Worm (Caenorhabditis elegans) whole organism, mixed stage, embryonic: ENCODE results near the gene mpk-1.

Experiments
- M03D4.4 ChIP-seq: sonication (generic microtip); optimal IDR thresholded peaks from 2 replicates; lab custom pipeline; 2017; ENCODE audit warnings: mild to moderate bottlenecking, missing genetic modification characterization, missing compliant biosample characterization
- bed-3 ChIP-seq: fragments of 200-800 bp; sonication (Bioruptor generic); optimal IDR thresholded peaks from 3 replicates; lab custom pipeline; 2018; ENCODE audit warnings: mild to moderate bottlenecking, missing genetic modification characterization, moderate library complexity, missing compliant biosample characterization
- blmp-1 ChIP-seq: fragments of 150-350 bp; optimal IDR thresholded peaks from 2 replicates; lab custom pipeline; 2014; ENCODE audit warnings: missing biosample characterization, missing genetic modification characterization
- ceh-39 ChIP-seq: fragments of 150-350 bp; optimal IDR thresholded peaks from 2 replicates; lab custom pipeline; 2014; ENCODE audit warnings: missing biosample characterization, missing genetic modification characterization
- ceh-43 ChIP-seq: fragments of 200-800 bp; sonication (Bioruptor generic); optimal IDR thresholded peaks from 2 replicates; lab custom pipeline; 2018; ENCODE audit warnings: mild to moderate bottlenecking, missing genetic modification characterization, moderate library complexity, missing compliant biosample characterization
- ceh-83 ChIP-seq: fragments of 200-800 bp; sonication (Bioruptor generic); optimal IDR thresholded peaks from 2 replicates; lab custom pipeline; 2018; ENCODE audit warnings: mild to moderate bottlenecking, missing genetic modification characterization, missing compliant biosample characterization
- ces-1 ChIP-seq: fragments of 150-350 bp; optimal IDR thresholded peaks from 2 replicates; lab custom pipeline; 2014; ENCODE audit warnings: missing biosample characterization, missing genetic modification reagents, missing genetic modification characterization
- cnd-1 ChIP-seq: fragments of 200-800 bp; sonication (Bioruptor generic); optimal IDR thresholded peaks from 2 replicates; lab custom pipeline; 2018; ENCODE audit warnings: mild to moderate bottlenecking, missing genetic modification characterization, missing compliant biosample characterization
- drap-1 ChIP-seq: fragments of 200-800 bp; sonication (Bioruptor generic); optimal IDR thresholded peaks from 3 replicates; lab custom pipeline; 2018; ENCODE audit warnings: mild to moderate bottlenecking, missing genetic modification characterization, missing compliant biosample characterization
- elt-1 ChIP-seq: sonication (generic microtip); optimal IDR thresholded peaks from 2 replicates; lab custom pipeline; 2017; ENCODE audit warnings: missing genetic modification characterization, mild to moderate bottlenecking, missing compliant biosample characterization, antibody characterized with exemption, moderate library complexity, borderline replicate concordance; ENCODE audit not compliant: insufficient read depth
- flh-1 ChIP-seq: fragments of 200-800 bp; sonication (Bioruptor generic); optimal IDR thresholded peaks from 2 replicates; lab custom pipeline; 2018; ENCODE audit warnings: mild to moderate bottlenecking, missing genetic modification characterization, moderate library complexity, missing compliant biosample characterization
- ham-2 ChIP-seq: fragments of 200-800 bp; sonication (Bioruptor generic); optimal IDR thresholded peaks from 2 replicates; lab custom pipeline; 2018; ENCODE audit warnings: mild to moderate bottlenecking, missing genetic modification characterization, missing compliant biosample characterization
- hlh-1 ChIP-seq: fragments of 150-350 bp; optimal IDR thresholded peaks from 2 replicates; lab custom pipeline; 2014; ENCODE audit warnings: missing biosample characterization, missing genetic modification reagents, missing genetic modification characterization
- lin-13 ChIP-seq: fragments of 150-350 bp; optimal IDR thresholded peaks from 2 replicates; lab custom pipeline; 2014; ENCODE audit warnings: missing biosample characterization, missing genetic modification characterization
- lin-32 ChIP-seq: fragments of 200-800 bp; sonication (Bioruptor generic); optimal IDR thresholded peaks from 2 replicates; lab custom pipeline; 2018; ENCODE audit warnings: mild to moderate bottlenecking, missing genetic modification characterization, missing compliant biosample characterization
- lsy-2 ChIP-seq: fragments of 150-350 bp; optimal IDR thresholded peaks from 2 replicates; lab custom pipeline; 2014; ENCODE audit warnings: missing biosample characterization, missing genetic modification characterization
- mab-5 ChIP-seq: fragments of 150-350 bp; optimal IDR thresholded peaks from 2 replicates; lab custom pipeline; 2014; ENCODE audit warnings: missing biosample characterization, missing genetic modification characterization
- mep-1 ChIP-seq: fragments of 150-350 bp; optimal IDR thresholded peaks from 2 replicates; lab custom pipeline; 2017; ENCODE audit warnings: missing biosample characterization, missing genetic modification reagents, missing genetic modification characterization, inconsistent platforms
- mls-2 ChIP-seq: sonication (generic microtip); optimal IDR thresholded peaks from 2 replicates; lab custom pipeline; 2016; ENCODE audit warnings: mild to moderate bottlenecking, missing genetic modification characterization, moderate library complexity, missing compliant biosample characterization
- nhr-2 ChIP-seq: fragments of 150-350 bp; optimal IDR thresholded peaks from 2 replicates; lab custom pipeline; 2014; ENCODE audit warnings: missing biosample characterization, missing genetic modification characterization
- nhr-237 ChIP-seq: fragments of 150-350 bp; optimal IDR thresholded peaks from 2 replicates; lab custom pipeline; 2014; ENCODE audit warnings: missing biosample characterization, missing genetic modification characterization
- nhr-28 ChIP-seq: fragments of 150-350 bp; optimal IDR thresholded peaks from 2 replicates; lab custom pipeline; 2014; ENCODE audit warnings: missing biosample characterization, missing genetic modification characterization
- nhr-76 ChIP-seq: sonication (generic microtip); optimal IDR thresholded peaks from 2 replicates; lab custom pipeline; 2017; ENCODE audit warnings: missing biosample characterization, missing genetic modification characterization
- pha-4 ChIP-seq: fragments of 150-350 bp; optimal IDR thresholded peaks from 2 replicates; lab custom pipeline; 2018; ENCODE audit warnings: missing biosample characterization, missing genetic modification reagents, missing genetic modification characterization
- sem-2 ChIP-seq: fragments of 200-800 bp; sonication (Bioruptor generic); optimal IDR thresholded peaks from 2 replicates; lab custom pipeline; 2018; ENCODE audit warnings: mild to moderate bottlenecking, missing genetic modification characterization, missing compliant biosample characterization
- snpc-4 ChIP-seq: fragments of 150-350 bp; optimal IDR thresholded peaks from 2 replicates; lab custom pipeline; 2014; ENCODE audit warnings: missing biosample characterization, missing genetic modification characterization
- sptf-1 ChIP-seq: sonication (generic microtip); optimal IDR thresholded peaks from 2 replicates; lab custom pipeline; 2017; ENCODE audit warnings: mild to moderate bottlenecking, missing genetic modification characterization, moderate library complexity, missing compliant biosample characterization
- tbx-8 ChIP-seq: fragments of 200-800 bp; sonication (Bioruptor generic); optimal IDR thresholded peaks from 2 replicates; lab custom pipeline; 2018; ENCODE audit warnings: mild to moderate bottlenecking, missing genetic modification characterization, moderate library complexity, missing compliant biosample characterization
- unc-120 ChIP-seq: sonication (generic microtip); optimal IDR thresholded peaks from 2 replicates; lab custom pipeline; 2017; ENCODE audit warnings: missing genetic modification characterization, missing compliant biosample characterization; ENCODE audit not compliant: poor library complexity, severe bottlenecking
- unc-39 ChIP-seq: fragments of 150-350 bp; optimal IDR thresholded peaks from 2 replicates; lab custom pipeline; 2014; ENCODE audit warnings: missing biosample characterization, missing genetic modification characterization
- unc-62 ChIP-seq: fragments of 150-350 bp; optimal IDR thresholded peaks from 2 replicates; lab custom pipeline; 2014; ENCODE audit warnings: missing biosample characterization, missing genetic modification reagents, missing genetic modification characterization
- zip-8 ChIP-seq: fragments of 150-350 bp; optimal IDR thresholded peaks from 2 replicates; lab custom pipeline; 2014; ENCODE audit warnings: missing biosample characterization, missing genetic modification characterization
- ztf-11 ChIP-seq: fragments of 150-350 bp; optimal IDR thresholded peaks from 2 replicates; lab custom pipeline; 2014; ENCODE audit warnings: missing biosample characterization, missing genetic modification characterization

The mpk-1 gene

ce11 chrIII:4223668-4224127 lies 4.2 kb downstream of the mpk-1 start:
- TF ChIP-seq unc-39 (tag; lab: Kevin White, UChicago): no peak
- TF ChIP-seq ceh-43 (GFP tag; lab: Kevin White, UChicago): no peak
- peak; percentile 9 for TF ChIP-seq pha-4 (tag; lab: Kevin White, UChicago)
- no peak for TF ChIP-seq nhr-28 (tag; lab: Kevin White, UChicago)
- TF ChIP-seq mls-2 (tag; lab: Kevin White, UChicago): peak; percentile 61
- no peak for TF ChIP-seq nhr-2
- TF ChIP-seq ces-1 (GFP tag; lab: Kevin White, UChicago): peak; percentile 83
- TF ChIP-seq bed-3 (GFP tag; lab: Kevin White, UChicago): no peak
- peak; percentile 67 for TF ChIP-seq nhr-237 (tag; lab: Kevin White, UChicago)
- TF ChIP-seq snpc-4: no peak
- TF ChIP-seq flh-1 (GFP tag; lab: Kevin White, UChicago): no peak
- peak; percentile 41 for TF ChIP-seq sptf-1 (tag; lab: Kevin White, UChicago)
- no peak for TF ChIP-seq ztf-11 (tag; lab: Kevin White, UChicago)
- TF ChIP-seq ham-2 (GFP tag; lab: Kevin White, UChicago): peak; percentile 71
- TF ChIP-seq blmp-1: no peak
- TF ChIP-seq drap-1 (GFP tag; lab: Kevin White, UChicago): peak; percentile 26
- peak; percentile 94 for TF ChIP-seq unc-120
- no peak for TF ChIP-seq mab-5 (tag; lab: Kevin White, UChicago)
- TF ChIP-seq nhr-76: no peak
- TF ChIP-seq hlh-1: peak; percentile 68
- peak; percentile 24 for TF ChIP-seq tbx-8 (GFP tag; lab: Kevin White, UChicago)
- TF ChIP-seq ceh-39 (tag; lab: Kevin White, UChicago): no peak
- no peak for TF ChIP-seq ceh-83 (GFP tag; lab: Kevin White, UChicago)
- no peak for TF ChIP-seq elt-1 (tag; lab: Kevin White, UChicago)
- peak; percentile 19 for TF ChIP-seq M03D4.4 (tag; lab: Kevin White, UChicago)
- TF ChIP-seq zip-8 (tag; lab: Kevin White, UChicago): no peak
- TF ChIP-seq cnd-1 (tag; lab: Kevin White, UChicago): no peak
- peak; percentile 87 for TF ChIP-seq mep-1
- no peak for TF ChIP-seq sem-2
- TF ChIP-seq unc-62: peak; percentile 92
- peak; percentile 42 for TF ChIP-seq lsy-2 (tag; lab: Kevin White, UChicago)
- TF ChIP-seq, all 35 proteins: peak for 14

- TF ChIP-seq ceh-39 (tag; lab: Kevin White, UChicago) (no peak), nhr-2 (no peak), ztf-11 (tag; lab: Kevin White, UChicago) (no peak), flh-1 (GFP tag; lab: Kevin White, UChicago) (no peak)
Observed at ce11 chrIII:4221527-4221926, 6.4 kb downstream of the mpk-1 start.

- no peak for TF ChIP-seq lsy-2 (tag; lab: Kevin White, UChicago)
Observed at ce11 chrIII:4220864-4221263, 7.0 kb downstream of the mpk-1 start.

ce11 chrIII:4210661-4211060 lies 17.2 kb downstream of the mpk-1 start:
- TF ChIP-seq sptf-1 (tag; lab: Kevin White, UChicago) (no peak), nhr-2 (no peak), lin-13 (tag; lab: Kevin White, UChicago) (no peak), sem-2 (no peak), tbx-8 (GFP tag; lab: Kevin White, UChicago) (no peak), zip-8 (tag; lab: Kevin White, UChicago) (no peak), ceh-43 (GFP tag; lab: Kevin White, UChicago) (no peak), nhr-28 (tag; lab: Kevin White, UChicago) (no peak), lsy-2 (tag; lab: Kevin White, UChicago) (no peak), mep-1 (no peak), flh-1 (GFP tag; lab: Kevin White, UChicago) (no peak), nhr-237 (tag; lab: Kevin White, UChicago) (no peak), unc-39 (tag; lab: Kevin White, UChicago) (no peak), blmp-1 (no peak), pha-4 (tag; lab: Kevin White, UChicago) (no peak), hlh-1 (no peak), ztf-11 (tag; lab: Kevin White, UChicago) (no peak), M03D4.4 (tag; lab: Kevin White, UChicago) (no peak), bed-3 (GFP tag; lab: Kevin White, UChicago) (no peak), lin-32 (no peak)
- TF ChIP-seq, all 35 proteins: peak for 0
